Worm (Caenorhabditis elegans) whole organism, L1 larva: Measurements from ENCODE around the gene Y73B6A.3.

Source experiments
- F16B12.6 ChIP-seq: fragments of 150-350 bp; optimal IDR thresholded peaks from 2 replicates; lab custom pipeline; 2014; ENCODE audit warnings: missing biosample characterization, missing genetic modification characterization
- aly-2 ChIP-seq: fragments of 150-350 bp; optimal IDR thresholded peaks from 2 replicates; lab custom pipeline; 2014; ENCODE audit warnings: missing biosample characterization, missing genetic modification characterization
- blmp-1 ChIP-seq: fragments of 150-350 bp; optimal IDR thresholded peaks from 2 replicates; lab custom pipeline; 2014; ENCODE audit warnings: missing biosample characterization, missing genetic modification characterization
- ceh-82 ChIP-seq, 3 experiments: fragments of 150-350 bp in 1 of 3; sonication (generic microtip) in 2 of 3; optimal IDR thresholded peaks; 2 replicates each; lab custom pipeline; 2014 to 2017; ENCODE audit warnings: missing biosample characterization in 3 of 3, missing genetic modification characterization in 3 of 3
- fos-1 ChIP-seq: fragments of 150-350 bp; optimal IDR thresholded peaks from 2 replicates; lab custom pipeline; 2014; ENCODE audit warnings: missing biosample characterization, missing genetic modification characterization
- jun-1 ChIP-seq: fragments of 150-350 bp; optimal IDR thresholded peaks from 2 replicates; lab custom pipeline; 2014; ENCODE audit warnings: missing biosample characterization, missing genetic modification reagents, missing genetic modification characterization
- lin-13 ChIP-seq: fragments of 150-350 bp; optimal IDR thresholded peaks from 2 replicates; lab custom pipeline; 2014; ENCODE audit warnings: missing biosample characterization, missing genetic modification reagents, missing genetic modification characterization
- pax-3 ChIP-seq: fragments of 200-800 bp; sonication (Bioruptor generic); optimal IDR thresholded peaks from 2 replicates; lab custom pipeline; 2018; ENCODE audit warnings: mild to moderate bottlenecking, missing genetic modification characterization, moderate library complexity, missing compliant biosample characterization
- ztf-11 ChIP-seq, 2 experiments: sonication (generic microtip); optimal IDR thresholded peaks; 2 replicates each; lab custom pipeline; 2016 to 2017; ENCODE audit warnings: missing genetic modification characterization in 2 of 2, missing biosample characterization in 1 of 2, missing compliant biosample characterization in 1 of 2

DNA sequence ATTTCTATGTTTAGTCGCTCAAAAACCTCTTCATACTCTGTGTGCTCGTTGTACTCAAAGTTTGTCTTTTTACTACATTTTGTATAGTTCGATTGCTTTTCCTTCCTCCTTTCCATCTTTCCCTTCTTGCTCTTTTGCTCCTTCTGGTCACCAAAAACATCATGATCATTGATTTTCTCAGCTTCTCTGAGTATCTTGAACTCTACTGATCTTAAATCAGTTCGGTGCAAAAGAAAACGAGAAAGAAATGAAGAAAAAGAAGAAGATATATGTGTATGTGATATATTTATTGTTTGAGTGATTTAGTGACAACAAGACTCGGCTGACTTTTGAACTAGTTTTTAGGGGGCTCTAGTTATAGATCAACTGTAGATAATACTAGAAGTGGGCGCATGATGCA is 10.0 kb upstream of the Y73B6A.3 start:
- TF ChIP-seq pax-3 (tag; lab: Kevin White, UChicago) (no peak), jun-1 (tag; lab: Kevin White, UChicago) (no peak), F16B12.6 (tag; lab: Kevin White, UChicago) (no peak), ztf-11 (tag; optimal IDR thresholded peaks at IDR 0.05; lab: Kevin White, UChicago) (no peak), ceh-82 (tag; optimal IDR thresholded peaks at IDR 0.05; lab: Kevin White, UChicago) (no peak), aly-2 (tag; lab: Kevin White, UChicago) (no peak), lin-13 (GFP tag; lab: Kevin White, UChicago) (no peak), fos-1 (tag; lab: Kevin White, UChicago) (no peak), blmp-1 (no peak)
